Worm (Caenorhabditis elegans) whole organism, early embryonic: ENCODE measurements around the gene B0280.11.

Experiments
- aly-1 ChIP-seq: sonication (generic microtip); optimal IDR thresholded peaks from 2 replicates; lab custom pipeline; 2016; ENCODE audit warnings: missing genetic modification characterization, missing compliant biosample characterization
- ama-1 ChIP-seq: fragments of 150-350 bp; optimal IDR thresholded peaks from 2 replicates; lab custom pipeline; 2014
- flt-1 ChIP-seq: fragments of 200-800 bp; sonication (Bioruptor generic); IDR thresholded peaks from 2 replicates; pipeline ENCODE4 v1.3.6; 2022; ENCODE audit warnings: missing genetic modification characterization, missing compliant biosample characterization
- hmg-4 ChIP-seq: fragments of 200-800 bp; sonication (Bioruptor generic); optimal IDR thresholded peaks from 2 replicates; lab custom pipeline; 2018; ENCODE audit warnings: mild to moderate bottlenecking, missing genetic modification characterization, missing compliant biosample characterization
- scrt-1 ChIP-seq: fragments of 200-800 bp; sonication (Bioruptor generic); IDR thresholded peaks from 2 replicates; pipeline ENCODE4 v1.3.6; 2022; ENCODE audit warnings: missing genetic modification characterization, missing compliant biosample characterization

DNA sequence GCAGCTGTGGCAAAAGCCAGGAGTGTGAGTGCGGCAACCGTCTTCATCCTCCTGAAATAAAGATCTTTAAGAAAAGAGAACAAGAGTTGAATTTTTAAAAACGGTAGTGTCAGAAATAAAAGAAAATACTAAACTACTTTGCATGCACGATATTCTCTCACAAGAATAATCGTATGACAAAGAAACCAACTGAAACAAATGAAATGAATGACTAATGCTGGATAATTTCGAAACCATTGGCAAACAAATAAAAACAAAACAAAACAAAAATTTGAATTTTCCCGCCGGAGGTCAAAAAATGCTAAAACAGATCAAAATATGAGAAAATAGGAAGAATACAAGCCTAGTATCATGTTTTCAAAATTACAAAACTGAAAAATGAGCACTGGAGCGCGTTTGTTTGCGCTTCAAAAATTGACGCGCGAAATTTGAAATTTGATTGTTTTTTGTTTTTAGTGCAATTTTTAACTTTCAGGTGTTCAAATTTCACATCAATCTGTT, 34.1 kb downstream of the B0280.11 start, which contains the start of gene cpg-2:
- TF ChIP-seq ama-1 (lab: Kevin White, UChicago) (no peak), flt-1 (GFP tag; lab: Robert Waterston, UW) (no peak), scrt-1 (GFP tag; lab: Robert Waterston, UW) (no peak), hmg-4 (GFP tag; lab: Kevin White, UChicago) (no peak), aly-1 (tag; lab: Kevin White, UChicago) (no peak)
